Worm (Caenorhabditis elegans): ENCODE measurements around the gene nspd-6.

nspd-6 gene

DNA sequence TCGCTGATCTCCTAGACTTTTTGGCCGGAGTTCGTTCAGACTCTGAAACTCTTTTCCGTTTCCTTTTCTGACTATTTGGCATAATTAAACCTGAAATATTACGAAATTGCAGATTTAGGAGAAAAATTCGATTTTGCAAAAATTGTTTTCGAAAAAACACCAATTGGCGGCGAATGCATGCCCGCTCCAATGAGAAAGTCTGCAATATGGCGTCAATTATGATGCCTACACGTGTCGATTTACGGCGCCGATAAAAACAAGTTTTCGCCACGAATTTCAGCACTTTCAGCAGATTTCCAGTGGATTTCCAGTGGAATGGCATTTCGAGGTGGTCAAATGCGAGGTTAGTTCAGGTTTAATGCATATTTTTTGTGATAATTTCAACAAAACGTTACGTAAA is 43.9 kb upstream of the nspd-6 start, which contains the start of the genes Y59E9AL.36 and nbet-1 (continued):
- TF ChIP-seq nhr-11 (tag; optimal IDR thresholded peaks at IDR 0.05): peak; percentile 69
- peak; percentile 48 for TF ChIP-seq lsy-12 (tag; optimal IDR thresholded peaks at IDR 0.05)
- TF ChIP-seq elt-2 (tag; optimal IDR thresholded peaks at IDR 0.05): peak; percentile 46

ce11 chrIV:5206716-5207115 is 41.2 kb upstream of the nspd-6 start:
- TF ChIP-seq nhr-77 (tag; optimal IDR thresholded peaks at IDR 0.05): no peak
- no peak for TF ChIP-seq ceh-28 (tag; optimal IDR thresholded peaks at IDR 0.05)
- no peak for TF ChIP-seq elt-1 (tag; optimal IDR thresholded peaks at IDR 0.05)
- TF ChIP-seq fos-1 (tag; optimal IDR thresholded peaks at IDR 0.05): no peak
- TF ChIP-seq mdl-1 (tag; optimal IDR thresholded peaks at IDR 0.05): no peak
- no peak for TF ChIP-seq nhr-67 (tag; optimal IDR thresholded peaks at IDR 0.05)
- no peak for TF ChIP-seq nhr-25 (tag; optimal IDR thresholded peaks at IDR 0.05)
- no peak for TF ChIP-seq nhr-11 (tag; optimal IDR thresholded peaks at IDR 0.05)
- TF ChIP-seq ztf-11 (tag; optimal IDR thresholded peaks at IDR 0.05): no peak
- TF ChIP-seq jun-1 (tag; optimal IDR thresholded peaks at IDR 0.05): no peak
- no peak for TF ChIP-seq egl-27 (tag; optimal IDR thresholded peaks at IDR 0.05)
- no peak for TF ChIP-seq zag-1 (tag; optimal IDR thresholded peaks at IDR 0.05)

DNA sequence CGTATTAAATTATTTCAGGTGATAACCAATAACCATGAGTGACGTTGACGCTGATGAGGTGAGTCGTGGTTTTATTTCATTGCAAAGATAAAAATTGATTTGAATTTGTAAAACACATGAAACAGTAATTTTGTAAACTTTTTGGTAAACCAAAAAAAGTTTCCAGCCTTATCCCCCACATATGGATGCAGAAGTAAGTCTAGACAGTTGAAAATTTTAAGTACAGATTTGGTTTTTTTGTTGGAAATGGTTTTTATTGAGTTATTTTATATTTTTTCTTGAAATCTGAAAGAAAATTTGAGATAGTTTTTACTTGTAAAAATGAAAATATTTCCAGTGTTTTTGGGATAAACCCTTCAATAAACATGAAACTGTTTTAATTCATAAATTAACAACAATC is 39.0 kb upstream of the nspd-6 start, which contains the start of gene tni-4:
tni-4 (plus strand) TSS at position 19 of the 400 bp plus-strand sequence.
- TF ChIP-seq nhr-12 (tag; optimal IDR thresholded peaks at IDR 0.05): no peak
- no peak for TF ChIP-seq lsy-12 (tag; optimal IDR thresholded peaks at IDR 0.05)
- no peak for TF ChIP-seq nhr-77 (tag; optimal IDR thresholded peaks at IDR 0.05)
- no peak for TF ChIP-seq unc-62 (GFP tag; optimal IDR thresholded peaks at IDR 0.05)
- no peak for TF ChIP-seq fkh-2 (tag; optimal IDR thresholded peaks at IDR 0.05)
- TF ChIP-seq nfya-1 (tag; optimal IDR thresholded peaks at IDR 0.05; ENCODE audit: insufficient read depth): no peak
- no peak for TF ChIP-seq lin-39 (tag; optimal IDR thresholded peaks at IDR 0.05)
- no peak for TF ChIP-seq nhr-25 (tag; optimal IDR thresholded peaks at IDR 0.05)
- TF ChIP-seq snpc-4 (tag; optimal IDR thresholded peaks at IDR 0.05): no peak
- no peak for TF ChIP-seq elt-2 (tag; optimal IDR thresholded peaks at IDR 0.05)
- TF ChIP-seq nhr-76 (tag; optimal IDR thresholded peaks at IDR 0.05): no peak
- TF ChIP-seq unc-39 (tag; optimal IDR thresholded peaks at IDR 0.05): no peak
- TF ChIP-seq nhr-237 (tag; optimal IDR thresholded peaks at IDR 0.05): no peak
- no peak for TF ChIP-seq hmg-11 (tag; optimal IDR thresholded peaks at IDR 0.05)
- no peak for TF ChIP-seq ceh-82 (tag; optimal IDR thresholded peaks at IDR 0.05)
- no peak for TF ChIP-seq mdl-1 (tag; optimal IDR thresholded peaks at IDR 0.05)
- no peak for TF ChIP-seq aly-2 (tag; optimal IDR thresholded peaks at IDR 0.05)
- TF ChIP-seq nhr-67 (tag; optimal IDR thresholded peaks at IDR 0.05): no peak
- no peak for TF ChIP-seq ztf-11 (tag; optimal IDR thresholded peaks at IDR 0.05)
- TF ChIP-seq R02D3.7 (tag; optimal IDR thresholded peaks at IDR 0.05): no peak

ce11 chrIV:5202575-5202974 is 37.0 kb upstream of the nspd-6 start:
- TF ChIP-seq egl-5 (tag; optimal IDR thresholded peaks at IDR 0.05) (no peak), skn-1 (tag; optimal IDR thresholded peaks at IDR 0.05) (no peak), pha-4 (tag; optimal IDR thresholded peaks at IDR 0.05) (peak; percentile 60), nhr-76 (tag; optimal IDR thresholded peaks at IDR 0.05) (no peak)

DNA sequence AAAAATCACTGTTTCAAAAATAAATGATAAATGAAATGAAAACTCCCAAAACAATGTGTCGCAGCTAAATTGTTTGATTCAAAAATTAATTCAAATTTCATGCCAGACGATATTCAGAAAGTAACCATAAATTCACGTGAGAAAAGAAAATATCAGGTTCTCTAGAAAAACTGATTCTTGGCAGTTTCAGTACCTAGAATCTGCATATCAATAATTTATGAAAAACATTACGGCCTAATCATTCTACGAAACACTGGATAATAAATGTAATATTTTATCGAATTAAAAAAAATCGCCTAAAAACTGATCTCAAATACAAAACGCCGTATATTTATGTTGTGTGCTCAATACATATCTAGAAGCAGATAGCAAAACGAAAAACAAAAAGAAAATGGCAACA is 35.3 kb upstream of the nspd-6 start:
- TF ChIP-seq mml-1 (tag; optimal IDR thresholded peaks at IDR 0.05) (no peak), nhr-12 (tag; optimal IDR thresholded peaks at IDR 0.05) (no peak), nhr-23 (tag; optimal IDR thresholded peaks at IDR 0.05) (no peak)

- no peak for TF ChIP-seq R02D3.7 (tag; optimal IDR thresholded peaks at IDR 0.05)
- TF ChIP-seq mdl-1 (tag; optimal IDR thresholded peaks at IDR 0.05): no peak
- no peak for TF ChIP-seq snpc-4 (tag; optimal IDR thresholded peaks at IDR 0.05)
- no peak for TF ChIP-seq hmg-11 (tag; optimal IDR thresholded peaks at IDR 0.05)
- TF ChIP-seq ama-1 (optimal IDR thresholded peaks at IDR 0.05): no peak
- TF ChIP-seq nhr-11 (tag; optimal IDR thresholded peaks at IDR 0.05): no peak
- TF ChIP-seq nhr-12 (tag; optimal IDR thresholded peaks at IDR 0.05): no peak
Measured at ce11 chrIV:5195531-5195930, 30.0 kb upstream of the nspd-6 start, which contains the start of gene gpa-18. Gene gpa-18, minus strand, starts transcription at chrIV:5195631.

Measured in whole organism, L3 larva.